Fruit fly (Drosophila melanogaster) whole organism, embryonic: ENCODE data around the gene Ugt35E1.

ENCODE experiments used
- CG1024 ChIP-seq: fragments of 200-800 bp; sonication (Bioruptor generic); IDR thresholded peaks from 2 replicates; pipeline ENCODE4 v1.3.6; 2022; ENCODE audit warnings: missing biosample characterization, missing genetic modification characterization
- CG10654 ChIP-seq: fragments of 200-800 bp; sonication (Bioruptor generic); optimal IDR thresholded peaks from 2 replicates; lab custom pipeline; 2016; ENCODE audit warnings: missing biosample characterization, missing genetic modification characterization
- CG11695 ChIP-seq: fragments of 200-800 bp; sonication (Bioruptor generic); IDR thresholded peaks from 3 replicates; pipeline ENCODE4 v1.3.6; 2022; ENCODE audit warnings: missing biosample characterization, missing genetic modification characterization
- CG12104 ChIP-seq: fragments of 200-800 bp; sonication (Bioruptor generic); optimal IDR thresholded peaks from 3 replicates; lab custom pipeline; 2016; ENCODE audit warnings: missing biosample characterization, missing genetic modification characterization
- CG12942 ChIP-seq: fragments of 200-800 bp; sonication (Bioruptor generic); optimal IDR thresholded peaks from 3 replicates; lab custom pipeline; 2016; ENCODE audit warnings: missing biosample characterization, missing genetic modification characterization
- CG13287 ChIP-seq: fragments of 200-800 bp; sonication (Bioruptor generic); IDR thresholded peaks from 2 replicates; pipeline ENCODE4 v1.3.6; 2022; ENCODE audit warnings: missing biosample characterization, missing genetic modification characterization; ENCODE audit not compliant: partially characterized antibody
- CG13775 ChIP-seq: fragments of 200-800 bp; sonication (Bioruptor generic); optimal IDR thresholded peaks from 3 replicates; lab custom pipeline; 2017; ENCODE audit warnings: missing biosample characterization, mild to moderate bottlenecking, missing genetic modification characterization
- CG1529 ChIP-seq: fragments of 200-800 bp; sonication (Bioruptor generic); optimal IDR thresholded peaks from 3 replicates; lab custom pipeline; 2018; ENCODE audit warnings: missing biosample characterization, missing genetic modification characterization
- CG16813 ChIP-seq: fragments of 200-800 bp; sonication (Bioruptor generic); IDR thresholded peaks from 3 replicates; pipeline ENCODE4 v1.3.6; 2022; ENCODE audit warnings: missing biosample characterization, missing genetic modification characterization; ENCODE audit not compliant: partially characterized antibody
- CG16815 ChIP-seq: fragments of 200-800 bp; sonication (Bioruptor generic); optimal IDR thresholded peaks from 3 replicates; lab custom pipeline; 2017; ENCODE audit warnings: missing biosample characterization, mild to moderate bottlenecking, missing genetic modification characterization
- CG18599 ChIP-seq: fragments of 200-800 bp; sonication (Bioruptor generic); optimal IDR thresholded peaks from 3 replicates; lab custom pipeline; 2017; ENCODE audit warnings: missing biosample characterization, missing genetic modification characterization, mild to moderate bottlenecking, moderate library complexity, missing genetic modification reagents
- CG3995 ChIP-seq: fragments of 200-800 bp; sonication (Bioruptor generic); optimal IDR thresholded peaks from 3 replicates; lab custom pipeline; 2016; ENCODE audit warnings: missing biosample characterization, missing genetic modification characterization
- CG4282 ChIP-seq: fragments of 200-800 bp; sonication (Bioruptor generic); optimal IDR thresholded peaks from 2 replicates; lab custom pipeline; 2016; ENCODE audit warnings: missing biosample characterization, missing genetic modification characterization
- CG4617 ChIP-seq: fragments of 200-800 bp; sonication (Bioruptor generic); optimal IDR thresholded peaks from 3 replicates; lab custom pipeline; 2016; ENCODE audit warnings: missing biosample characterization, missing genetic modification characterization, borderline replicate concordance
- CG5180 ChIP-seq: fragments of 200-800 bp; sonication (Bioruptor generic); optimal IDR thresholded peaks from 3 replicates; lab custom pipeline; 2017; ENCODE audit warnings: missing biosample characterization, missing genetic modification characterization, mild to moderate bottlenecking, moderate library complexity, missing genetic modification reagents
- CG6654 ChIP-seq: fragments of 200-800 bp; sonication (Bioruptor generic); optimal IDR thresholded peaks from 2 replicates; lab custom pipeline; 2017; ENCODE audit warnings: missing biosample characterization, mild to moderate bottlenecking, missing genetic modification characterization
- CG8290 ChIP-seq, 3 experiments: fragments of 200-800 bp; sonication (Bioruptor generic); optimal IDR thresholded peaks; 2 replicates each; lab custom pipeline; 2016 to 2019; ENCODE audit warnings: missing biosample characterization in 3 of 3, missing genetic modification characterization in 3 of 3, mild to moderate bottlenecking in 2 of 3, moderate library complexity in 1 of 3
- CG8924 ChIP-seq: fragments of 200-800 bp; optimal IDR thresholded peaks from 3 replicates; lab custom pipeline; 2019; ENCODE audit warnings: missing biosample characterization, mild to moderate bottlenecking, missing genetic modification characterization, moderate library complexity
- CHES-1-like ChIP-seq: fragments of 200-800 bp; sonication (Bioruptor generic); optimal IDR thresholded peaks from 2 replicates; lab custom pipeline; 2016; ENCODE audit warnings: missing biosample characterization, missing genetic modification characterization
- Chrac-16 ChIP-seq: fragments of 200-800 bp; sonication (Bioruptor generic); optimal IDR thresholded peaks from 3 replicates; lab custom pipeline; 2016; ENCODE audit warnings: missing biosample characterization, missing genetic modification characterization
- CrebB ChIP-seq: fragments of 200-800 bp; sonication (Bioruptor generic); optimal IDR thresholded peaks from 3 replicates; lab custom pipeline; 2018; ENCODE audit warnings: missing biosample characterization, mild to moderate bottlenecking, missing genetic modification characterization
- D19A ChIP-seq: fragments of 200-800 bp; optimal IDR thresholded peaks from 3 replicates; lab custom pipeline; 2019; ENCODE audit warnings: missing biosample characterization, mild to moderate bottlenecking, missing genetic modification characterization, moderate library complexity
- Dad ChIP-seq: fragments of 200-800 bp; sonication (Bioruptor generic); optimal IDR thresholded peaks from 3 replicates; lab custom pipeline; 2016; ENCODE audit warnings: missing biosample characterization, missing genetic modification characterization
- Doc3 ChIP-seq: fragments of 200-800 bp; sonication (Bioruptor generic); IDR thresholded peaks from 3 replicates; pipeline ENCODE4 v1.3.6; 2022; ENCODE audit warnings: missing biosample characterization, missing genetic modification characterization; ENCODE audit not compliant: partially characterized antibody
- Fer3 ChIP-seq: fragments of 200-800 bp; sonication (Bioruptor generic); optimal IDR thresholded peaks from 2 replicates; lab custom pipeline; 2018; ENCODE audit warnings: missing biosample characterization, mild to moderate bottlenecking, missing genetic modification characterization, moderate library complexity
- HLH3B ChIP-seq: fragments of 200-800 bp; sonication (Bioruptor generic); IDR thresholded peaks from 2 replicates; pipeline ENCODE4 v1.3.6; 2022; ENCODE audit warnings: missing biosample characterization, missing genetic modification characterization
- HmgD ChIP-seq: fragments of 200-800 bp; sonication (Bioruptor generic); optimal IDR thresholded peaks from 3 replicates; lab custom pipeline; 2016; ENCODE audit warnings: missing biosample characterization, missing genetic modification characterization
- HmgZ ChIP-seq: fragments of 200-800 bp; sonication (Bioruptor generic); optimal IDR thresholded peaks from 2 replicates; lab custom pipeline; 2018; ENCODE audit warnings: missing biosample characterization, mild to moderate bottlenecking, missing genetic modification characterization
- Kr ChIP-seq: fragments of 200-800 bp; sonication (Bioruptor generic); optimal IDR thresholded peaks from 2 replicates; lab custom pipeline; 2017; ENCODE audit warnings: missing biosample characterization, mild to moderate bottlenecking, missing genetic modification characterization
- PHDP ChIP-seq: fragments of 200-800 bp; sonication (Bioruptor generic); optimal IDR thresholded peaks from 3 replicates; lab custom pipeline; 2018; ENCODE audit warnings: missing biosample characterization, mild to moderate bottlenecking, missing genetic modification characterization, moderate library complexity
- Sin3A ChIP-seq: fragments of >200 bp; optimal IDR thresholded peaks from 2 replicates; lab custom pipeline; 2018
- abd-A ChIP-seq: fragments of 200-800 bp; sonication (Bioruptor generic); optimal IDR thresholded peaks from 3 replicates; lab custom pipeline; 2019; ENCODE audit warnings: missing biosample characterization, mild to moderate bottlenecking, missing genetic modification characterization, moderate library complexity
- ara ChIP-seq: fragments of 200-800 bp; sonication (Bioruptor generic); IDR thresholded peaks from 2 replicates; pipeline ENCODE4 v1.3.6; 2022; ENCODE audit warnings: missing biosample characterization, missing genetic modification characterization
- bcd ChIP-seq: fragments of 200-800 bp; sonication (Bioruptor generic); optimal IDR thresholded peaks from 2 replicates; lab custom pipeline; 2017; ENCODE audit warnings: missing biosample characterization, mild to moderate bottlenecking, missing genetic modification characterization
- chn ChIP-seq: fragments of 200-800 bp; sonication (Bioruptor generic); optimal IDR thresholded peaks from 2 replicates; lab custom pipeline; 2016; ENCODE audit warnings: missing biosample characterization, missing genetic modification characterization
- fu2 ChIP-seq: fragments of 200-800 bp; sonication (Bioruptor generic); optimal IDR thresholded peaks from 2 replicates; lab custom pipeline; 2016; ENCODE audit warnings: missing biosample characterization, missing genetic modification characterization
- inv ChIP-seq: fragments of 200-800 bp; sonication (Bioruptor generic); IDR thresholded peaks from 2 replicates; pipeline ENCODE4 v1.3.6; 2022; ENCODE audit warnings: missing biosample characterization, missing genetic modification characterization; ENCODE audit not compliant: partially characterized antibody
- jigr1 ChIP-seq: fragments of 200-800 bp; sonication (Bioruptor generic); IDR thresholded peaks from 3 replicates; pipeline ENCODE4 v1.3.6; 2022; ENCODE audit warnings: missing biosample characterization, missing genetic modification characterization
- kni ChIP-seq: fragments of 200-800 bp; sonication (Bioruptor generic); optimal IDR thresholded peaks from 3 replicates; lab custom pipeline; 2017; ENCODE audit warnings: mild to moderate bottlenecking, missing biosample characterization, missing genetic modification reagents, missing genetic modification characterization
- nerfin-1 ChIP-seq: fragments of 200-800 bp; sonication (Bioruptor generic); optimal IDR thresholded peaks from 3 replicates; lab custom pipeline; 2019; ENCODE audit warnings: missing biosample characterization, mild to moderate bottlenecking, missing genetic modification characterization, moderate library complexity
- org-1 ChIP-seq: fragments of 200-800 bp; sonication (Bioruptor generic); optimal IDR thresholded peaks from 2 replicates; lab custom pipeline; 2017; ENCODE audit warnings: missing biosample characterization, missing genetic modification characterization
- pzg ChIP-seq: fragments of 200-800 bp; sonication (Bioruptor generic); optimal IDR thresholded peaks from 3 replicates; lab custom pipeline; 2018; ENCODE audit warnings: missing biosample characterization, mild to moderate bottlenecking, missing genetic modification characterization, moderate library complexity
- sc ChIP-seq, 3 experiments: fragments of >200 bp in 2 of 3; fragments of 200-800 bp in 1 of 3; sonication (Bioruptor generic) in 1 of 3; optimal IDR thresholded peaks; 2 replicates in 2 of 3; 3 replicates in 1 of 3; lab custom pipeline; 2017; ENCODE audit warnings: mild to moderate bottlenecking in 1 of 3, missing biosample characterization in 1 of 3, missing genetic modification characterization in 1 of 3, missing genetic modification reagents in 1 of 3
- slbo ChIP-seq: fragments of 200-800 bp; sonication (Bioruptor generic); IDR thresholded peaks from 2 replicates; pipeline ENCODE4 v1.3.6; 2022; ENCODE audit warnings: missing biosample characterization, missing genetic modification characterization
- so ChIP-seq: fragments of 200-800 bp; sonication (Bioruptor generic); IDR thresholded peaks from 3 replicates; pipeline ENCODE4 v1.3.6; 2022; ENCODE audit warnings: missing biosample characterization, missing genetic modification characterization
- sob ChIP-seq: fragments of 200-800 bp; sonication (Bioruptor generic); IDR thresholded peaks from 2 replicates; pipeline ENCODE4 v1.3.6; 2022; ENCODE audit warnings: missing biosample characterization, missing genetic modification characterization
- sqz ChIP-seq: fragments of 200-800 bp; sonication (Bioruptor generic); optimal IDR thresholded peaks from 3 replicates; lab custom pipeline; 2018; ENCODE audit warnings: missing biosample characterization, mild to moderate bottlenecking, missing genetic modification characterization
- tio ChIP-seq: fragments of 200-800 bp; sonication (Bioruptor generic); optimal IDR thresholded peaks from 2 replicates; lab custom pipeline; 2017; ENCODE audit warnings: missing biosample characterization, missing genetic modification characterization, inconsistent platforms
- tna ChIP-seq: fragments of 200-800 bp; sonication (Bioruptor generic); IDR thresholded peaks from 2 replicates; pipeline ENCODE4 v1.3.6; 2022; ENCODE audit warnings: missing biosample characterization, missing genetic modification characterization; ENCODE audit not compliant: partially characterized antibody
- vfl ChIP-seq: fragments of 200-800 bp; sonication (Bioruptor generic); optimal IDR thresholded peaks from 2 replicates; lab custom pipeline; 2016; ENCODE audit warnings: missing biosample characterization, missing genetic modification characterization

Ugt35E1 gene

dm6 chr3R:11198062-11198472 is 32.2 kb upstream of the Ugt35E1 start (continued):
- TF ChIP-seq HmgZ (peak; percentile 52), D19A (no peak), CG8290 (GFP tag; optimal IDR thresholded peaks at IDR 0.05; lab: Kevin White, UChicago) (no peak), CG8290 (tag; optimal IDR thresholded peaks at IDR 0.05; lab: Kevin White, UChicago) (peak in 1 of 2 experiments; percentile 72), CG11695 (GFP tag; lab: Robert Waterston, UW) (no peak; the same call in 2 of the 3 replicates), Kr (GFP tag; lab: Kevin White, UChicago) (no peak), CG5180 (GFP tag; lab: Kevin White, UChicago) (peak; percentile 97), PHDP (tag; lab: Kevin White, UChicago) (no peak), Dad (GFP tag; lab: Kevin White, UChicago) (peak; percentile 18), CG1024 (GFP tag; lab: Robert Waterston, UW) (no peak), vfl (GFP tag; lab: Kevin White, UChicago) (no peak), CG6654 (GFP tag; lab: Kevin White, UChicago) (no peak), HLH3B (GFP tag; lab: Robert Waterston, UW) (no peak), Fer3 (tag; lab: Kevin White, UChicago) (peak; percentile 12), inv (GFP tag; lab: Robert Waterston, UW) (no peak), sob (GFP tag; lab: Robert Waterston, UW) (peak; percentile 51; the same call in 1 of the 2 replicates), fu2 (GFP tag; lab: Kevin White, UChicago) (no peak), ara (GFP tag; lab: Robert Waterston, UW) (no peak), CG1529 (GFP tag; lab: Kevin White, UChicago) (no peak), kni (no peak), CG16813 (GFP tag; lab: Robert Waterston, UW) (no peak), chn (GFP tag; lab: Kevin White, UChicago) (no peak), Chrac-16 (no peak), Sin3A (lab: Kevin White, UChicago) (no peak), CG13287 (GFP tag; lab: Robert Waterston, UW) (0 out of 2 replicates have a peak, but pooled peaks have one; percentile 11), Doc3 (GFP tag; lab: Robert Waterston, UW) (no peak), CG10654 (GFP tag; lab: Kevin White, UChicago) (no peak), CrebB (no peak), abd-A (tag; lab: Kevin White, UChicago) (peak; percentile 78), HmgD (GFP tag; lab: Kevin White, UChicago) (peak; percentile 3), CG3995 (GFP tag; lab: Kevin White, UChicago) (no peak), so (GFP tag; lab: Robert Waterston, UW) (no peak), tio (GFP tag; lab: Kevin White, UChicago) (no peak), sqz (GFP tag; lab: Kevin White, UChicago) (no peak), pzg (GFP tag; lab: Kevin White, UChicago) (no peak), CG4282 (GFP tag; lab: Kevin White, UChicago) (no peak), org-1 (GFP tag; lab: Kevin White, UChicago) (no peak), CG8924 (tag; lab: Kevin White, UChicago) (no peak), CG13775 (GFP tag; lab: Kevin White, UChicago) (no peak), slbo (peak; percentile 39), CG12104 (no peak), CG18599 (GFP tag; lab: Kevin White, UChicago) (peak; percentile 21), nerfin-1 (no peak), sc (optimal IDR thresholded peaks at IDR 0.05; lab: Kevin White, UChicago) (no peak), sc (GFP tag; optimal IDR thresholded peaks at IDR 0.05; lab: Kevin White, UChicago) (no peak), CG12942 (GFP tag; lab: Kevin White, UChicago) (no peak), CG4617 (GFP tag; lab: Kevin White, UChicago) (no peak), CG16815 (GFP tag; lab: Kevin White, UChicago) (no peak), CHES-1-like (GFP tag; lab: Kevin White, UChicago) (no peak), bcd (GFP tag; lab: Kevin White, UChicago) (peak; percentile 12), jigr1 (GFP tag; lab: Robert Waterston, UW) (no peak), tna (peak; percentile 13; the same call in 1 of the 2 replicates)
